Fruit fly (Drosophila melanogaster) whole organism, embryonic: Measurements from ENCODE around the gene GstD11.

Source experiments
- CG10147 ChIP-seq: fragments of 200-800 bp; sonication (Bioruptor generic); optimal IDR thresholded peaks from 2 replicates; lab custom pipeline; 2019; ENCODE audit warnings: missing biosample characterization, mild to moderate bottlenecking, missing genetic modification characterization, moderate library complexity
- CG12236 ChIP-seq: fragments of 200-800 bp; sonication (Bioruptor generic); optimal IDR thresholded peaks from 2 replicates; lab custom pipeline; 2016; ENCODE audit warnings: missing biosample characterization, missing genetic modification characterization
- CG12942 ChIP-seq: fragments of 200-800 bp; sonication (Bioruptor generic); optimal IDR thresholded peaks from 3 replicates; lab custom pipeline; 2016; ENCODE audit warnings: missing biosample characterization, missing genetic modification characterization
- CG14667 ChIP-seq: fragments of 200-800 bp; sonication (Bioruptor generic); IDR thresholded peaks from 2 replicates; pipeline ENCODE4 v1.3.6; 2022; ENCODE audit warnings: missing biosample characterization, missing genetic modification characterization
- CG1602 ChIP-seq: fragments of 200-800 bp; sonication (Bioruptor generic); optimal IDR thresholded peaks from 3 replicates; lab custom pipeline; 2016; ENCODE audit warnings: missing biosample characterization, missing genetic modification characterization
- CG18764 ChIP-seq: fragments of 200-800 bp; sonication (Bioruptor generic); optimal IDR thresholded peaks from 3 replicates; lab custom pipeline; 2016; ENCODE audit warnings: missing biosample characterization, missing genetic modification characterization
- CG2875 ChIP-seq: fragments of 200-800 bp; sonication (Bioruptor generic); optimal IDR thresholded peaks from 2 replicates; lab custom pipeline; 2017; ENCODE audit warnings: missing biosample characterization, mild to moderate bottlenecking, missing genetic modification characterization, missing genetic modification reagents
- CG3163 ChIP-seq: fragments of 200-800 bp; sonication (Bioruptor generic); optimal IDR thresholded peaks from 3 replicates; lab custom pipeline; 2016; ENCODE audit warnings: missing biosample characterization, missing genetic modification characterization
- CG4328 ChIP-seq: fragments of 200-800 bp; sonication (Bioruptor generic); optimal IDR thresholded peaks from 3 replicates; lab custom pipeline; 2017; ENCODE audit warnings: missing biosample characterization, missing genetic modification reagents, missing genetic modification characterization
- CG4404 ChIP-seq: fragments of 200-800 bp; sonication (Bioruptor generic); IDR thresholded peaks from 2 replicates; pipeline ENCODE4 v1.3.6; 2022; ENCODE audit warnings: missing biosample characterization, missing genetic modification characterization
- CG4854 ChIP-seq: fragments of 200-800 bp; sonication (Bioruptor generic); optimal IDR thresholded peaks from 2 replicates; lab custom pipeline; 2016; ENCODE audit warnings: missing biosample characterization, missing genetic modification characterization, inconsistent platforms
- CG5245 ChIP-seq: fragments of 200-800 bp; sonication (Bioruptor generic); optimal IDR thresholded peaks from 3 replicates; lab custom pipeline; 2016; ENCODE audit warnings: missing biosample characterization, missing genetic modification characterization
- CG6272 ChIP-seq: fragments of 200-800 bp; sonication (Bioruptor generic); IDR thresholded peaks from 2 replicates; pipeline ENCODE4 v1.3.6; 2022; ENCODE audit warnings: missing biosample characterization, missing genetic modification characterization
- CG6689 ChIP-seq: fragments of 200-800 bp; sonication (Bioruptor generic); IDR thresholded peaks from 2 replicates; pipeline ENCODE4 v1.3.6; 2022; ENCODE audit warnings: missing biosample characterization, missing genetic modification characterization
- CG6791 ChIP-seq: fragments of 200-800 bp; sonication (Bioruptor generic); IDR thresholded peaks from 3 replicates; pipeline ENCODE4 v1.3.6; 2022; ENCODE audit warnings: missing biosample characterization, missing genetic modification characterization; ENCODE audit not compliant: partially characterized antibody
- CG7372 ChIP-seq: fragments of 200-800 bp; sonication (Bioruptor generic); IDR thresholded peaks from 2 replicates; pipeline ENCODE4 v1.3.6; 2022; ENCODE audit warnings: missing biosample characterization, missing genetic modification characterization
- CG8281 ChIP-seq: fragments of 200-800 bp; sonication (Bioruptor generic); optimal IDR thresholded peaks from 2 replicates; lab custom pipeline; 2018; ENCODE audit warnings: missing biosample characterization, mild to moderate bottlenecking, missing genetic modification characterization, moderate library complexity
- CG8924 ChIP-seq: fragments of 200-800 bp; optimal IDR thresholded peaks from 3 replicates; lab custom pipeline; 2019; ENCODE audit warnings: missing biosample characterization, mild to moderate bottlenecking, missing genetic modification characterization, moderate library complexity
- CTCF ChIP-seq: fragments of 200-800 bp; sonication (Bioruptor generic); optimal IDR thresholded peaks from 2 replicates; lab custom pipeline; 2017; ENCODE audit warnings: missing biosample characterization, mild to moderate bottlenecking, missing genetic modification characterization, moderate library complexity
- CoRest ChIP-seq: fragments of 200-800 bp; sonication (Bioruptor generic); optimal IDR thresholded peaks from 3 replicates; lab custom pipeline; 2018; ENCODE audit warnings: missing biosample characterization, mild to moderate bottlenecking, missing genetic modification characterization, moderate library complexity
- D ChIP-seq, 2 experiments: fragments of 200-800 bp in 1 of 2; fragments of >200 bp in 1 of 2; sonication (Bioruptor generic) in 1 of 2; optimal IDR thresholded peaks; 2 replicates in 1 of 2; 3 replicates in 1 of 2; lab custom pipeline; 2017; ENCODE audit warnings: mild to moderate bottlenecking in 1 of 2, missing biosample characterization in 1 of 2, missing genetic modification characterization in 1 of 2, missing genetic modification reagents in 1 of 2
- Deaf1 ChIP-seq: fragments of 200-800 bp; optimal IDR thresholded peaks from 3 replicates; lab custom pipeline; 2019; ENCODE audit warnings: missing biosample characterization, mild to moderate bottlenecking, missing genetic modification characterization, moderate library complexity
- Dll ChIP-seq: fragments of 200-800 bp; sonication (Bioruptor generic); IDR thresholded peaks from 4 replicates; pipeline ENCODE4 v1.3.6; 2022; ENCODE audit warnings: missing biosample characterization, missing genetic modification characterization; ENCODE audit not compliant: partially characterized antibody
- Doc2 ChIP-seq: fragments of 200-800 bp; sonication (Bioruptor generic); IDR thresholded peaks from 2 replicates; pipeline ENCODE4 v1.3.6; 2022; ENCODE audit warnings: missing biosample characterization, missing genetic modification characterization
- Dref ChIP-seq: fragments of 200-800 bp; sonication (Bioruptor generic); IDR thresholded peaks from 2 replicates; pipeline ENCODE4 v1.3.6; 2022; ENCODE audit warnings: missing biosample characterization, missing genetic modification characterization
- GATAe ChIP-seq: fragments of 200-800 bp; sonication (Bioruptor generic); conservative IDR thresholded peaks from 2 replicates; pipeline ENCODE4 v1.3.6; 2022; ENCODE audit warnings: missing biosample characterization, missing genetic modification characterization
- Gug ChIP-seq: fragments of 200-800 bp; sonication (Bioruptor generic); IDR thresholded peaks from 4 replicates; pipeline ENCODE4 v1.3.6; 2022; ENCODE audit warnings: missing biosample characterization, missing genetic modification characterization
- MTF-1 ChIP-seq: fragments of 200-800 bp; sonication (Bioruptor generic); optimal IDR thresholded peaks from 2 replicates; lab custom pipeline; 2018; ENCODE audit warnings: missing biosample characterization, mild to moderate bottlenecking, missing genetic modification characterization, borderline replicate concordance
- Optix ChIP-seq: fragments of 200-800 bp; sonication (Bioruptor generic); IDR thresholded peaks from 3 replicates; pipeline ENCODE4 v1.3.6; 2022; ENCODE audit warnings: missing biosample characterization, missing genetic modification characterization
- Stat92E ChIP-seq, 3 experiments: fragments of >200 bp in 2 of 3; fragments of 200-800 bp in 1 of 3; sonication (Bioruptor generic) in 1 of 3; optimal IDR thresholded peaks; 2 replicates each; lab custom pipeline; 2017 to 2019; ENCODE audit warnings: missing biosample characterization in 3 of 3, missing genetic modification characterization in 3 of 3, mild to moderate bottlenecking in 1 of 3, moderate library complexity in 1 of 3
- Xbp1 ChIP-seq: fragments of 200-800 bp; sonication (Bioruptor generic); optimal IDR thresholded peaks from 3 replicates; lab custom pipeline; 2016; ENCODE audit warnings: missing biosample characterization, mild to moderate bottlenecking, missing genetic modification characterization
- ap ChIP-seq: fragments of 200-800 bp; sonication (Bioruptor generic); IDR thresholded peaks from 2 replicates; pipeline ENCODE4 v1.3.6; 2022; ENCODE audit warnings: missing biosample characterization, missing genetic modification characterization
- bcd ChIP-seq: fragments of 200-800 bp; sonication (Bioruptor generic); optimal IDR thresholded peaks from 2 replicates; lab custom pipeline; 2017; ENCODE audit warnings: missing biosample characterization, mild to moderate bottlenecking, missing genetic modification characterization
- chif ChIP-seq, 2 experiments: fragments of 200-800 bp; sonication (Bioruptor generic); optimal IDR thresholded peaks; 3 replicates each; lab custom pipeline; 2016; ENCODE audit warnings: missing biosample characterization in 2 of 2, missing genetic modification characterization in 2 of 2
- danr ChIP-seq: fragments of 200-800 bp; sonication (Bioruptor generic); IDR thresholded peaks from 2 replicates; pipeline ENCODE4 v1.3.6; 2022; ENCODE audit warnings: missing biosample characterization, missing genetic modification characterization
- dm ChIP-seq: fragments of 200-800 bp; sonication (Bioruptor generic); optimal IDR thresholded peaks from 3 replicates; lab custom pipeline; 2016; ENCODE audit warnings: missing biosample characterization, missing genetic modification characterization
- dysf ChIP-seq: fragments of 200-800 bp; sonication (Bioruptor generic); IDR thresholded peaks from 3 replicates; pipeline ENCODE4 v1.3.6; 2022; ENCODE audit warnings: missing biosample characterization, missing genetic modification characterization
- exex ChIP-seq: fragments of 200-800 bp; sonication (Bioruptor generic); optimal IDR thresholded peaks from 4 replicates; lab custom pipeline; 2018; ENCODE audit warnings: missing biosample characterization, mild to moderate bottlenecking, missing genetic modification characterization, moderate library complexity
- grn ChIP-seq: fragments of 200-800 bp; sonication (Bioruptor generic); optimal IDR thresholded peaks from 3 replicates; lab custom pipeline; 2017; ENCODE audit warnings: missing biosample characterization, missing genetic modification characterization
- gro ChIP-seq: fragments of 200-800 bp; sonication (Bioruptor generic); optimal IDR thresholded peaks from 2 replicates; lab custom pipeline; 2016; ENCODE audit warnings: missing biosample characterization, missing genetic modification characterization
- ham ChIP-seq: fragments of 200-800 bp; sonication (Bioruptor generic); IDR thresholded peaks from 2 replicates; pipeline ENCODE4 v1.3.6; 2022; ENCODE audit warnings: missing biosample characterization, missing genetic modification characterization
- klu ChIP-seq: fragments of 200-800 bp; sonication (Bioruptor generic); IDR thresholded peaks from 2 replicates; pipeline ENCODE4 v1.3.6; 2022; ENCODE audit warnings: missing biosample characterization, missing genetic modification characterization
- kni ChIP-seq: fragments of 200-800 bp; sonication (Bioruptor generic); optimal IDR thresholded peaks from 3 replicates; lab custom pipeline; 2017; ENCODE audit warnings: mild to moderate bottlenecking, missing biosample characterization, missing genetic modification reagents, missing genetic modification characterization
- lab ChIP-seq: fragments of 200-800 bp; sonication (Bioruptor generic); optimal IDR thresholded peaks from 3 replicates; lab custom pipeline; 2017; ENCODE audit warnings: missing biosample characterization, missing genetic modification characterization, mild to moderate bottlenecking, moderate library complexity, missing genetic modification reagents
- nerfin-1 ChIP-seq: fragments of 200-800 bp; sonication (Bioruptor generic); optimal IDR thresholded peaks from 3 replicates; lab custom pipeline; 2019; ENCODE audit warnings: missing biosample characterization, mild to moderate bottlenecking, missing genetic modification characterization, moderate library complexity
- pita ChIP-seq: fragments of 200-800 bp; sonication (Bioruptor generic); optimal IDR thresholded peaks from 2 replicates; lab custom pipeline; 2017; ENCODE audit warnings: missing biosample characterization, mild to moderate bottlenecking, missing genetic modification characterization
- pnt ChIP-seq: fragments of 200-800 bp; sonication (Bioruptor generic); optimal IDR thresholded peaks from 3 replicates; lab custom pipeline; 2016; ENCODE audit warnings: missing biosample characterization, missing genetic modification characterization
- sens-2 ChIP-seq: fragments of 200-800 bp; sonication (Bioruptor generic); IDR thresholded peaks from 2 replicates; pipeline ENCODE4 v1.3.6; 2022; ENCODE audit warnings: missing biosample characterization, missing genetic modification characterization
- sob ChIP-seq: fragments of 200-800 bp; sonication (Bioruptor generic); IDR thresholded peaks from 2 replicates; pipeline ENCODE4 v1.3.6; 2022; ENCODE audit warnings: missing biosample characterization, missing genetic modification characterization
- tap ChIP-seq: fragments of 200-800 bp; optimal IDR thresholded peaks from 3 replicates; lab custom pipeline; 2019; ENCODE audit warnings: missing biosample characterization, mild to moderate bottlenecking, missing genetic modification characterization, moderate library complexity
- unpg ChIP-seq: fragments of 200-800 bp; sonication (Bioruptor generic); optimal IDR thresholded peaks from 3 replicates; lab custom pipeline; 2018; ENCODE audit warnings: missing biosample characterization, mild to moderate bottlenecking, missing genetic modification characterization, moderate library complexity

GstD11 gene

DNA sequence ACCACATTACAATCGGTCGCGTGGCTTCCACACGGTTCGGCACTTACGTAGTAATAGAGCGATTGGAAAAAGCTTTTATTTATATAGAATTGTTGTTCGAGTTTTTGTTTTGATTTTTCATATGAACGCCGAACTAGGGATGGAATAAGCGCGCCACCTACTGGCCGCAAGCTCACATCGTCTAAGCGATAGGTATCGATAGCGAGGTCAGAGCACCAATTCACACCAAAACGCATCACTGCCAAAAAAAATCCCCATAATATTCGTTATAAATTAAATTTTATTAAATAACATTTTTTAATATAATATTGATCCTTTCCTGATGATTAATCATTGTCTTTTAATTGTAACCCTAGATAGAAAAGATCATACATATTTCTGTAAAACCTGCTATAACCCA lies 32.6 kb upstream of the GstD11 start, which contains the start of gene CG10038 (continued):
- TF ChIP-seq kni (GFP tag; lab: Kevin White, UChicago), result no peak
- no peak for TF ChIP-seq pita (GFP tag; lab: Kevin White, UChicago)
- TF ChIP-seq Gug (GFP tag; lab: Robert Waterston, UW), result peak; percentile 62; the same call in 2 of the 4 replicates
- TF ChIP-seq grn (GFP tag; lab: Kevin White, UChicago), result no peak
- no peak for TF ChIP-seq pnt (GFP tag; lab: Kevin White, UChicago)
- 0 out of 3 replicates have a peak, but pooled peaks have one; percentile 37 for TF ChIP-seq dysf
- TF ChIP-seq sob, result peak; percentile 56; the same call in 1 of the 2 replicates
- peak; percentile 20 for TF ChIP-seq CG2875
- no peak for TF ChIP-seq Doc2 (GFP tag; lab: Robert Waterston, UW)
- peak; percentile 93 for TF ChIP-seq Dll (GFP tag; lab: Robert Waterston, UW)
- TF ChIP-seq CoRest (tag; lab: Kevin White, UChicago), result peak; percentile 78
- peak in 1 of 2 experiments; percentile 15 for TF ChIP-seq chif (GFP tag; optimal IDR thresholded peaks at IDR 0.05; lab: Kevin White, UChicago)
- TF ChIP-seq tap (tag; lab: Kevin White, UChicago), result no peak
- peak; percentile 62 for TF ChIP-seq Xbp1 (GFP tag; lab: Kevin White, UChicago)
- TF ChIP-seq lab (GFP tag; lab: Kevin White, UChicago), result no peak
- TF ChIP-seq CG7372 (GFP tag; lab: Robert Waterston, UW), result no peak
- TF ChIP-seq CG1602, result no peak
- TF ChIP-seq unpg, result peak; percentile 15
- peak; percentile 10 for TF ChIP-seq CG5245 (GFP tag; lab: Kevin White, UChicago)
- TF ChIP-seq CG18764 (GFP tag; lab: Kevin White, UChicago), result peak; percentile 13
- peak; percentile 41 for TF ChIP-seq bcd (GFP tag; lab: Kevin White, UChicago)
- TF ChIP-seq danr (GFP tag; lab: Robert Waterston, UW), result no peak
- TF ChIP-seq CG6791, result peak; percentile 97
- no peak for TF ChIP-seq nerfin-1 (tag; lab: Kevin White, UChicago)
- peak; percentile 68 for TF ChIP-seq CG6272 (GFP tag; lab: Robert Waterston, UW)
- TF ChIP-seq Dref (GFP tag; lab: Robert Waterston, UW), result peak; percentile 88
- no peak for TF ChIP-seq klu (GFP tag; lab: Robert Waterston, UW)
- TF ChIP-seq ap (GFP tag; lab: Robert Waterston, UW), result no peak
- TF ChIP-seq CG4328 (GFP tag; lab: Kevin White, UChicago), result no peak
- no peak for TF ChIP-seq Deaf1 (tag; lab: Kevin White, UChicago)
- TF ChIP-seq CG6689 (GFP tag; lab: Robert Waterston, UW), result no peak
- TF ChIP-seq CG8281, result no peak
- no peak for TF ChIP-seq GATAe (GFP tag; lab: Robert Waterston, UW)
- TF ChIP-seq CTCF (GFP tag; lab: Kevin White, UChicago), result peak; percentile 96
- TF ChIP-seq D (optimal IDR thresholded peaks at IDR 0.05; lab: Kevin White, UChicago), result no peak
- TF ChIP-seq D (GFP tag; optimal IDR thresholded peaks at IDR 0.05; lab: Kevin White, UChicago), result no peak
- TF ChIP-seq CG12942 (GFP tag; lab: Kevin White, UChicago), result peak; percentile 21
- TF ChIP-seq sens-2, result no peak
- TF ChIP-seq CG4854, result no peak
- TF ChIP-seq Stat92E (GFP tag; optimal IDR thresholded peaks at IDR 0.05; lab: Kevin White, UChicago), result no peak
- no peak for TF ChIP-seq CG12236
- no peak for TF ChIP-seq dm (GFP tag; lab: Kevin White, UChicago)
- TF ChIP-seq CG4404 (GFP tag; lab: Robert Waterston, UW), result no peak
- no peak for TF ChIP-seq CG14667
- TF ChIP-seq Optix (GFP tag; lab: Robert Waterston, UW), result no peak
- no peak for TF ChIP-seq CG3163 (GFP tag; lab: Kevin White, UChicago)
- TF ChIP-seq exex (tag; lab: Kevin White, UChicago), result no peak
- TF ChIP-seq CG8924, result peak; percentile 6
- no peak for TF ChIP-seq ham (GFP tag; lab: Robert Waterston, UW)
- TF ChIP-seq gro, result no peak
- no peak for TF ChIP-seq CG10147
- no peak for TF ChIP-seq MTF-1 (GFP tag; lab: Kevin White, UChicago)
